Worm (Caenorhabditis elegans) whole organism, L3 larva: Measurements from ENCODE around the gene T23G4.127.
"Not testable (repeated sequence)": the region's sequence is repeated elsewhere in the genome, so short reads cannot be mapped to it uniquely, and the experiment has no call there.

Source experiments
- ZK546.5 ChIP-seq: sonication (generic microtip); optimal IDR thresholded peaks from 2 replicates; lab custom pipeline; 2017; ENCODE audit warnings: missing biosample characterization, missing genetic modification characterization
- ceh-16 ChIP-seq: sonication (generic microtip); optimal IDR thresholded peaks from 2 replicates; lab custom pipeline; 2017; ENCODE audit warnings: missing biosample characterization, missing genetic modification characterization
- ceh-28 ChIP-seq: fragments of 150-350 bp; optimal IDR thresholded peaks from 2 replicates; lab custom pipeline; 2014; ENCODE audit warnings: missing biosample characterization, missing genetic modification reagents, missing genetic modification characterization
- egl-27 ChIP-seq: sonication (generic microtip); optimal IDR thresholded peaks from 4 replicates; lab custom pipeline; 2017; ENCODE audit warnings: missing biosample characterization, missing genetic modification reagents, missing genetic modification characterization
- elt-1 ChIP-seq: fragments of 150-350 bp; optimal IDR thresholded peaks from 2 replicates; lab custom pipeline; 2014; ENCODE audit warnings: missing biosample characterization, missing genetic modification characterization
- lin-39 ChIP-seq: fragments of 150-350 bp; optimal IDR thresholded peaks from 2 replicates; lab custom pipeline; 2018; ENCODE audit warnings: missing biosample characterization, missing genetic modification reagents, missing genetic modification characterization
- nhr-11 ChIP-seq: fragments of 150-350 bp; optimal IDR thresholded peaks from 2 replicates; lab custom pipeline; 2014; ENCODE audit warnings: missing biosample characterization, missing genetic modification characterization
- sea-2 ChIP-seq: fragments of 150-350 bp; sonication (generic microtip); optimal IDR thresholded peaks from 4 replicates; lab custom pipeline; 2014; ENCODE audit warnings: missing biosample characterization, missing genetic modification reagents, missing genetic modification characterization
- skn-1 ChIP-seq: fragments of 150-350 bp; optimal IDR thresholded peaks from 2 replicates; lab custom pipeline; 2014; ENCODE audit warnings: missing biosample characterization, missing genetic modification characterization
- tbx-2 ChIP-seq: sonication (generic microtip); optimal IDR thresholded peaks from 2 replicates; lab custom pipeline; 2016; ENCODE audit warnings: mild to moderate bottlenecking, missing genetic modification characterization, missing compliant biosample characterization
- unc-39 ChIP-seq: sonication (generic microtip); optimal IDR thresholded peaks from 4 replicates; lab custom pipeline; 2017; ENCODE audit warnings: missing biosample characterization, missing genetic modification characterization

DNA sequence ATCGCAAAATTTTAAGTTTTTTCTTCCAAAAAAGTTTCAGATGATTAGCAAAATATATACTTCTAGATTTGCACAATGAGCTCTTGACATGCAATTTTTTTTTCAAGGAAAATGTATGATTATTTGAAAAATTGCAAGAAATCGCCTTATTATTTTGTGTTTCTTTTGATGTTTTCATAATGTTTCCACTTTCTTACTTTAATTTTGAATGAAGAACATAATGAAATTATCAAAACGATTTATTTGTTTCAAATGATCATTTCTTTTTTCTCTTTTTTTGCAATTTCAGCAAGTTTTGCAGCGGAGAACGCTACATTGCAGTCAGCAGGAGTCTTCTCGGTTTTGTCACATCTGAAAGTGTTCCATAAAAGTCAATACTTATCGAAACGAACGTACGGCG, 46.5 kb downstream of the T23G4.127 start, which contains the start of gene Y45F10C.6:
- TF ChIP-seq skn-1; elt-1; lin-39 (tag; lab: Kevin White, UChicago); unc-39 (tag; lab: Kevin White, UChicago); sea-2 (GFP tag; lab: Kevin White, UChicago); ZK546.5 (tag; lab: Kevin White, UChicago); tbx-2 (tag; lab: Kevin White, UChicago); nhr-11 (tag; lab: Kevin White, UChicago); ceh-16 (tag; lab: Kevin White, UChicago); ceh-28 (tag; lab: Kevin White, UChicago); egl-27 (tag; lab: Kevin White, UChicago): not testable (repeated sequence)
